Worm (Caenorhabditis elegans) whole organism, L2 larva: Measurements from ENCODE around the gene cpr-5.

ENCODE experiments used
- C34F6.9 ChIP-seq: fragments of 150-350 bp; optimal IDR thresholded peaks from 2 replicates; lab custom pipeline; 2014; ENCODE audit warnings: missing biosample characterization, missing genetic modification characterization
- R02D3.7 ChIP-seq: fragments of 150-350 bp; optimal IDR thresholded peaks from 2 replicates; lab custom pipeline; 2014; ENCODE audit warnings: missing biosample characterization, missing genetic modification characterization
- ZK546.5 ChIP-seq: sonication (generic microtip); optimal IDR thresholded peaks from 2 replicates; lab custom pipeline; 2017; ENCODE audit warnings: missing biosample characterization, missing genetic modification characterization
- alr-1 ChIP-seq: fragments of 150-350 bp; optimal IDR thresholded peaks from 2 replicates; lab custom pipeline; 2014; ENCODE audit warnings: missing biosample characterization, missing genetic modification characterization
- aly-2 ChIP-seq: fragments of 150-350 bp; optimal IDR thresholded peaks from 2 replicates; lab custom pipeline; 2014; ENCODE audit warnings: missing biosample characterization, missing genetic modification characterization
- ama-1 ChIP-seq: fragments of 150-350 bp; optimal IDR thresholded peaks from 2 replicates; lab custom pipeline; 2018; ENCODE audit warnings: inconsistent platforms
- blmp-1 ChIP-seq: sonication (generic microtip); optimal IDR thresholded peaks from 2 replicates; lab custom pipeline; 2017; ENCODE audit warnings: missing genetic modification characterization, mild to moderate bottlenecking, missing compliant biosample characterization, antibody characterized with exemption, moderate library complexity; ENCODE audit not compliant: insufficient read depth
- ceh-16 ChIP-seq: fragments of 150-350 bp; optimal IDR thresholded peaks from 2 replicates; lab custom pipeline; 2014; ENCODE audit warnings: missing biosample characterization, missing genetic modification characterization
- ceh-82 ChIP-seq: fragments of 150-350 bp; optimal IDR thresholded peaks from 2 replicates; lab custom pipeline; 2014; ENCODE audit warnings: missing biosample characterization, missing genetic modification characterization
- crh-2 ChIP-seq: sonication (generic microtip); optimal IDR thresholded peaks from 2 replicates; lab custom pipeline; 2017; ENCODE audit warnings: missing biosample characterization, missing genetic modification characterization
- dmd-4 ChIP-seq: sonication (generic microtip); optimal IDR thresholded peaks from 2 replicates; lab custom pipeline; 2017; ENCODE audit warnings: missing biosample characterization, missing genetic modification characterization
- elt-3 ChIP-seq: sonication (generic microtip); optimal IDR thresholded peaks from 2 replicates; lab custom pipeline; 2017; ENCODE audit warnings: missing biosample characterization, missing genetic modification characterization
- fos-1 ChIP-seq: fragments of 150-350 bp; optimal IDR thresholded peaks from 2 replicates; lab custom pipeline; 2014; ENCODE audit warnings: missing biosample characterization, missing genetic modification characterization
- lin-11 ChIP-seq: fragments of 150-350 bp; sonication (generic microtip); optimal IDR thresholded peaks from 2 replicates; lab custom pipeline; 2014; ENCODE audit warnings: missing biosample characterization, missing genetic modification characterization, inconsistent platforms, mixed read lengths
- lin-13 ChIP-seq: fragments of 150-350 bp; optimal IDR thresholded peaks from 2 replicates; lab custom pipeline; 2014; ENCODE audit warnings: missing biosample characterization, missing genetic modification reagents, missing genetic modification characterization
- lin-39 ChIP-seq: fragments of 150-350 bp; optimal IDR thresholded peaks from 2 replicates; lab custom pipeline; 2014; ENCODE audit warnings: missing biosample characterization, missing genetic modification reagents, missing genetic modification characterization
- lsy-2 ChIP-seq, 2 experiments: fragments of 150-350 bp in 1 of 2; sonication (generic microtip) in 1 of 2; optimal IDR thresholded peaks; 2 replicates each; lab custom pipeline; 2014 to 2017; ENCODE audit warnings: missing biosample characterization in 2 of 2, missing genetic modification characterization in 2 of 2
- mab-5 ChIP-seq: fragments of 150-350 bp; optimal IDR thresholded peaks from 2 replicates; lab custom pipeline; 2014; ENCODE audit warnings: missing biosample characterization, missing genetic modification characterization
- mbf-1 ChIP-seq: sonication (generic microtip); optimal IDR thresholded peaks from 2 replicates; lab custom pipeline; 2017; ENCODE audit warnings: missing biosample characterization, missing genetic modification characterization
- nhr-10 ChIP-seq: sonication (generic microtip); optimal IDR thresholded peaks from 2 replicates; lab custom pipeline; 2017; ENCODE audit warnings: missing biosample characterization, missing genetic modification characterization
- nhr-11 ChIP-seq: fragments of 150-350 bp; optimal IDR thresholded peaks from 2 replicates; lab custom pipeline; 2014; ENCODE audit warnings: missing biosample characterization, missing genetic modification characterization
- nhr-21 ChIP-seq: fragments of 150-350 bp; optimal IDR thresholded peaks from 2 replicates; lab custom pipeline; 2014; ENCODE audit warnings: missing biosample characterization, missing genetic modification characterization
- nhr-23 ChIP-seq: fragments of 150-350 bp; optimal IDR thresholded peaks from 2 replicates; lab custom pipeline; 2014; ENCODE audit warnings: missing biosample characterization, missing genetic modification reagents, missing genetic modification characterization
- sem-4 ChIP-seq: fragments of 150-350 bp; optimal IDR thresholded peaks from 2 replicates; lab custom pipeline; 2014; ENCODE audit warnings: missing biosample characterization, missing genetic modification reagents, missing genetic modification characterization
- skn-1 ChIP-seq: sonication (generic microtip); optimal IDR thresholded peaks from 2 replicates; lab custom pipeline; 2017; ENCODE audit warnings: missing biosample characterization, missing genetic modification characterization
- sma-9 ChIP-seq, 2 experiments: fragments of 150-350 bp in 1 of 2; sonication (generic microtip) in 1 of 2; optimal IDR thresholded peaks; 2 replicates each; lab custom pipeline; 2014 to 2016; ENCODE audit warnings: missing genetic modification characterization in 2 of 2, mild to moderate bottlenecking in 1 of 2, missing biosample characterization in 1 of 2, missing compliant biosample characterization in 1 of 2, missing genetic modification reagents in 1 of 2, moderate library complexity in 1 of 2
- snpc-4 ChIP-seq: fragments of 150-350 bp; optimal IDR thresholded peaks from 2 replicates; lab custom pipeline; 2014; ENCODE audit warnings: missing biosample characterization, missing genetic modification characterization
- unc-39 ChIP-seq: fragments of 150-350 bp; optimal IDR thresholded peaks from 2 replicates; lab custom pipeline; 2014; ENCODE audit warnings: missing biosample characterization, missing genetic modification characterization
- unc-55 ChIP-seq: fragments of 150-350 bp; sonication (generic microtip); optimal IDR thresholded peaks from 3 replicates; lab custom pipeline; 2014; ENCODE audit warnings: missing biosample characterization, missing genetic modification reagents, missing genetic modification characterization
- unc-62 ChIP-seq: fragments of 150-350 bp; optimal IDR thresholded peaks from 2 replicates; lab custom pipeline; 2014; ENCODE audit warnings: missing biosample characterization, missing genetic modification reagents, missing genetic modification characterization
- ztf-11 ChIP-seq: sonication (generic microtip); optimal IDR thresholded peaks from 2 replicates; lab custom pipeline; 2017; ENCODE audit warnings: missing biosample characterization, missing genetic modification characterization
- ztf-4 ChIP-seq: fragments of 150-350 bp; optimal IDR thresholded peaks from 2 replicates; lab custom pipeline; 2014; ENCODE audit warnings: missing biosample characterization, missing genetic modification characterization

Gene cpr-5

ce11 chrV:1151324-1151742 lies 17.5 kb upstream of the cpr-5 start (continued):
- peak; percentile 66 for TF ChIP-seq ZK546.5
- peak; percentile 98 for TF ChIP-seq ztf-4 (tag; lab: Kevin White, UChicago)
- TF ChIP-seq fos-1, result peak; percentile 96
- no peak for TF ChIP-seq ama-1
- TF ChIP-seq R02D3.7 (tag; lab: Kevin White, UChicago), result peak; percentile 63
- TF ChIP-seq elt-3, result no peak
- peak; percentile 93 for TF ChIP-seq nhr-10 (tag; lab: Kevin White, UChicago)
- peak; percentile 69 for TF ChIP-seq unc-62 (GFP tag; lab: Kevin White, UChicago)
- no peak for TF ChIP-seq mbf-1 (tag; lab: Kevin White, UChicago)
- peak; percentile 98 for TF ChIP-seq crh-2 (tag; lab: Kevin White, UChicago)
- peak; percentile 98 for TF ChIP-seq C34F6.9 (tag; lab: Kevin White, UChicago)
- peak; percentile 79 for TF ChIP-seq snpc-4
- no peak for TF ChIP-seq alr-1 (tag; lab: Kevin White, UChicago)
- peak; percentile 45 for TF ChIP-seq blmp-1 (tag; lab: Kevin White, UChicago)
- peak; percentile 26 for TF ChIP-seq skn-1
- peak; percentile 95 for TF ChIP-seq mab-5 (tag; lab: Kevin White, UChicago)
- peak; percentile 97 for TF ChIP-seq lin-13

ce11 chrV:1149734-1150669 lies 16.2 kb upstream of the cpr-5 start:
- TF ChIP-seq mbf-1 (tag; lab: Kevin White, UChicago), result no peak
- TF ChIP-seq lin-11 (tag; lab: Kevin White, UChicago), result peak; percentile 39
- TF ChIP-seq unc-55, result peak; percentile 2
- TF ChIP-seq lsy-2 (tag; optimal IDR thresholded peaks at IDR 0.05; lab: Kevin White, UChicago), result peak in 1 of 2 experiments; percentile 22
- TF ChIP-seq sma-9 (GFP tag; optimal IDR thresholded peaks at IDR 0.05; lab: Kevin White, UChicago), result peak; percentile 34
- TF ChIP-seq sma-9 (tag; optimal IDR thresholded peaks at IDR 0.05; lab: Kevin White, UChicago), result no peak
- TF ChIP-seq nhr-23 (tag; lab: Kevin White, UChicago), result no peak

DNA sequence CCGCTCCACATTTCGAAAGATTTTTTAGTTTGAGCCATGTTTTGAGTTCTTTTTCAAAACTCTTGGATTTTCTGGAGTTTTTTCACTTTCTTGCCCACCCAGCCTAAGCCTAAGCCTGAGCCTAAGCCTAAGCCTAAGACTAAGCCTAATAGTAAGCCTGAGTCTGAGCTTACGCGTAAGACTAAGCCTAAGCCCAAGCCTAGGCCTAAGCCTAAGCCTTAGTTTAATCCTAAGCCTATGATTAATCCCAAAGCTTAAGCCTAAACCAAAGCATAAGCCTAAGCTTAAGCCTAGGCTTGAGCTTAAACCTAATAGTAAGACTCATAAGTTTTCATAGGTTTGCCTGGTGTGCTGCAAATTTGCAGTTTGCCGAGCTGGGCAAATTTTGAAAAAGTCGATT lies 8.4 kb upstream of the cpr-5 start:
- TF ChIP-seq fos-1, result no peak
- no peak for TF ChIP-seq mbf-1 (tag; lab: Kevin White, UChicago)
- TF ChIP-seq nhr-10 (tag; lab: Kevin White, UChicago), result no peak
- no peak for TF ChIP-seq skn-1

ce11 chrV:1141433-1141832 lies 7.6 kb upstream of the cpr-5 start, which contains the start of gene cutl-22:
Gene cutl-22, plus strand, starts transcription at chrV:1141733.
- TF ChIP-seq lin-13, result no peak
- TF ChIP-seq, all 48 proteins: peak for 0

- TF ChIP-seq nhr-11 (tag; lab: Kevin White, UChicago) (no peak), ceh-82 (tag; lab: Kevin White, UChicago) (no peak), dmd-4 (tag; lab: Kevin White, UChicago) (no peak), ztf-11 (tag; lab: Kevin White, UChicago) (no peak), aly-2 (tag; lab: Kevin White, UChicago) (no peak), ceh-16 (tag; lab: Kevin White, UChicago) (no peak), nhr-10 (tag; lab: Kevin White, UChicago) (no peak), crh-2 (tag; lab: Kevin White, UChicago) (no peak), C34F6.9 (tag; lab: Kevin White, UChicago) (no peak), unc-39 (tag; lab: Kevin White, UChicago) (no peak), mab-5 (tag; lab: Kevin White, UChicago) (no peak)
These were observed 7.0 kb upstream of the cpr-5 start for ce11 chrV:1140806-1141205.

DNA sequence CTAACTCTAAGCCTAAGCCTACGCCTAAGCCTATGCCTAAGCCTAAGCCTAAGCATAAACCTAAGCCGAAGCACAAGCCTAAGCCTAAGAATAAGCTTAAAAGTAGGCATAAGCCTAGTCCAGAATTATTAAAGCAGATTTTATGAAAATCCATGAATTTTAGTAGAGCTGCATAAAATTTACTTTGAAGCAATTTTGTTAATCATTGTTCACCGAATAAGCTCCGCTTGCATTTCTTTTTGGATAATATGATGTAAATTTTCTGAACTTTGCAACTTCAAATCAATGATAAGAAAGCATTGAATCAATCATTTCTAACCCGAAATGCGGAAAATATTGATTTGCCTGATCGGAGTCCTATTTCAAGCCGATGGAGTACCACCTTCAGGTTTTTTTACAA lies 466 bp upstream of the cpr-5 start, which contains the start of gene cpr-8:
TSS of gene cpr-8 (plus strand) at position 301 of the 400 bp plus-strand sequence.
- TF ChIP-seq sem-4 (tag; lab: Kevin White, UChicago) (no peak), dmd-4 (tag; lab: Kevin White, UChicago) (no peak), lin-39 (no peak), lsy-2 (tag; optimal IDR thresholded peaks at IDR 0.05; lab: Kevin White, UChicago) (no peak), mab-5 (tag; lab: Kevin White, UChicago) (no peak), unc-62 (GFP tag; lab: Kevin White, UChicago) (no peak), alr-1 (tag; lab: Kevin White, UChicago) (no peak), elt-3 (no peak), ztf-11 (tag; lab: Kevin White, UChicago) (no peak), lin-13 (no peak), ztf-4 (tag; lab: Kevin White, UChicago) (no peak), ceh-82 (tag; lab: Kevin White, UChicago) (no peak), nhr-21 (tag; lab: Kevin White, UChicago) (no peak), crh-2 (tag; lab: Kevin White, UChicago) (no peak)
